ENCODE assay signal across 6 fruit fly cellular contexts in genomic region chr3R:18244171-18245043, dm6.
A peak's percentile ranks its signal among the peaks of the same experiment; 100 is the strongest.
TF ChIP-seq lines count a peak whose summit lies in the region.

No protein-coding gene starts in this region.

- no peak for TF ChIP-seq CTCF in whole organism, embryonic (GFP tag; optimal IDR thresholded peaks at IDR 0.05; lab: Kevin White, UChicago)

TF ChIP-seq in whole organism, 6 proteins besides CTCF, POLR2A, EP300 and RAD21:
- TF ChIP-seq pan (optimal IDR thresholded peaks at IDR 0.05; lab: Kevin White, UChicago), result no peak
- TF ChIP-seq usp (GFP tag; optimal IDR thresholded peaks at IDR 0.05; lab: Kevin White, UChicago), result no peak
- peak; percentile 93 for TF ChIP-seq Dll (optimal IDR thresholded peaks at IDR 0.05; lab: Kevin White, UChicago)
- peak; percentile 89 for TF ChIP-seq CG8478 (optimal IDR thresholded peaks at IDR 0.05; lab: Kevin White, UChicago)
- peak in 1 of 2 experiments; percentile 79 for TF ChIP-seq EcR (GFP tag; optimal IDR thresholded peaks at IDR 0.05; lab: Kevin White, UChicago)
- TF ChIP-seq psq (optimal IDR thresholded peaks at IDR 0.05; lab: Kevin White, UChicago), result no peak

TF ChIP-seq in whole organism, adult, 20 proteins besides CTCF, POLR2A, EP300 and RAD21 (continues in another document):
- peak; percentile 29 for TF ChIP-seq CG1620 (GFP tag; optimal IDR thresholded peaks at IDR 0.05; lab: Kevin White, UChicago)
- no peak for TF ChIP-seq toe (GFP tag; optimal IDR thresholded peaks at IDR 0.05; lab: Kevin White, UChicago)
- peak; percentile 75 for TF ChIP-seq tj (GFP tag; optimal IDR thresholded peaks at IDR 0.05; lab: Kevin White, UChicago)
- TF ChIP-seq CG7101 (tag; optimal IDR thresholded peaks at IDR 0.05; lab: Kevin White, UChicago), result no peak
- TF ChIP-seq Crg-1 (GFP tag; optimal IDR thresholded peaks at IDR 0.05; lab: Kevin White, UChicago), result peak; percentile 53
- peak; percentile 6 for TF ChIP-seq bab1 (GFP tag; optimal IDR thresholded peaks at IDR 0.05; lab: Kevin White, UChicago)
- TF ChIP-seq CG33017 (tag; optimal IDR thresholded peaks at IDR 0.05; lab: Kevin White, UChicago), result no peak
- TF ChIP-seq Mnt (GFP tag; optimal IDR thresholded peaks at IDR 0.05; lab: Kevin White, UChicago), result peak; percentile 52
- TF ChIP-seq pad (GFP tag; optimal IDR thresholded peaks at IDR 0.05; lab: Kevin White, UChicago), result peak; percentile 82
- TF ChIP-seq Clk (GFP tag; optimal IDR thresholded peaks at IDR 0.05; lab: Kevin White, UChicago), result no peak
- peak; percentile 36 for TF ChIP-seq CG7045 (GFP tag; optimal IDR thresholded peaks at IDR 0.05; lab: Kevin White, UChicago)
- peak; percentile 55 for TF ChIP-seq CG12768 (GFP tag; optimal IDR thresholded peaks at IDR 0.05; lab: Kevin White, UChicago)
- TF ChIP-seq kay (GFP tag; lab: Kevin White, UChicago; ENCODE audit: borderline replicate concordance), result no peak
- no peak for TF ChIP-seq CG14711 (tag; optimal IDR thresholded peaks at IDR 0.05; lab: Kevin White, UChicago)
- TF ChIP-seq CG11617 (GFP tag; optimal IDR thresholded peaks at IDR 0.05; lab: Kevin White, UChicago), result peak; percentile 20
- peak; percentile 82 for TF ChIP-seq cic (GFP tag; optimal IDR thresholded peaks at IDR 0.05; lab: Kevin White, UChicago)
- TF ChIP-seq cnc (optimal IDR thresholded peaks at IDR 0.05; lab: Kevin White, UChicago), result no peak

TF ChIP-seq in whole organism, embryonic, 481 proteins besides CTCF, POLR2A, EP300 and RAD21 (continues in another document):
- TF ChIP-seq CG8765 (GFP tag; IDR thresholded peaks at IDR 0.05; lab: Robert Waterston, UW) (0 out of 2 replicates have a peak, but pooled peaks have one; percentile 38), Hsf (GFP tag; optimal IDR thresholded peaks at IDR 0.05; lab: Kevin White, UChicago) (peak; percentile 7), lbe (GFP tag; optimal IDR thresholded peaks at IDR 0.05; lab: Kevin White, UChicago) (peak; percentile 16), Trl (optimal IDR thresholded peaks at IDR 0.05; lab: Kevin White, UChicago) (peak; percentile 91 to 94), Trl (GFP tag; optimal IDR thresholded peaks at IDR 0.05; lab: Kevin White, UChicago) (peak; percentile 43), ara (GFP tag; IDR thresholded peaks at IDR 0.05; lab: Robert Waterston, UW) (no peak), CG15479 (GFP tag; optimal IDR thresholded peaks at IDR 0.05; lab: Kevin White, UChicago) (no peak), CG12769 (tag; optimal IDR thresholded peaks at IDR 0.05; lab: Kevin White, UChicago) (peak; percentile 55), CG14014 (GFP tag; IDR thresholded peaks at IDR 0.05; lab: Robert Waterston, UW) (no peak), CG8944 (GFP tag; optimal IDR thresholded peaks at IDR 0.05; lab: Kevin White, UChicago) (no peak), CG2889 (GFP tag; IDR thresholded peaks at IDR 0.05; lab: Robert Waterston, UW) (no peak), CG9932 (GFP tag; IDR thresholded peaks at IDR 0.05; lab: Robert Waterston, UW) (peak; percentile 40; the same call in 1 of the 2 replicates), slbo (GFP tag; IDR thresholded peaks at IDR 0.05; lab: Robert Waterston, UW) (peak; percentile 13; the same call in 1 of the 2 replicates), repo (GFP tag; optimal IDR thresholded peaks at IDR 0.05; lab: Kevin White, UChicago) (no peak), CG1832 (GFP tag; optimal IDR thresholded peaks at IDR 0.05; lab: Kevin White, UChicago) (peak; percentile 63), CG9727 (GFP tag; optimal IDR thresholded peaks at IDR 0.05; lab: Kevin White, UChicago) (no peak), CG13775 (GFP tag; optimal IDR thresholded peaks at IDR 0.05; lab: Kevin White, UChicago) (no peak)

TF ChIP-seq in whole organism, prepupa, 60 proteins besides CTCF, POLR2A, EP300 and RAD21:
- peak; percentile 53 for TF ChIP-seq fkh (GFP tag; optimal IDR thresholded peaks at IDR 0.05; lab: Kevin White, UChicago)
- peak; percentile 47; the same call in 1 of the 3 replicates for TF ChIP-seq eg (GFP tag; IDR thresholded peaks at IDR 0.05; lab: Robert Waterston, UW)
- peak; percentile 19; the same call in 2 of the 3 replicates for TF ChIP-seq CG8119 (GFP tag; IDR thresholded peaks at IDR 0.05; lab: Robert Waterston, UW)
- TF ChIP-seq vri (GFP tag; optimal IDR thresholded peaks at IDR 0.05; lab: Kevin White, UChicago), result peak; percentile 25
- TF ChIP-seq CG6792 (GFP tag; optimal IDR thresholded peaks at IDR 0.05; lab: Kevin White, UChicago), result peak; percentile 13
- TF ChIP-seq Sox14 (GFP tag; optimal IDR thresholded peaks at IDR 0.05; lab: Kevin White, UChicago), result peak; percentile 32
- peak; percentile 57 for TF ChIP-seq Eip75B (GFP tag; optimal IDR thresholded peaks at IDR 0.05; lab: Kevin White, UChicago)
- TF ChIP-seq Lpt (GFP tag; optimal IDR thresholded peaks at IDR 0.05; lab: Kevin White, UChicago), result peak; percentile 79
- peak; percentile 100 for TF ChIP-seq svp (GFP tag; lab: Kevin White, UChicago)
- peak; percentile 65; the same call in 2 of the 3 replicates for TF ChIP-seq CG6163 (GFP tag; IDR thresholded peaks at IDR 0.05; lab: Robert Waterston, UW)
- TF ChIP-seq cyc (GFP tag; optimal IDR thresholded peaks at IDR 0.05; lab: Kevin White, UChicago), result peak; percentile 21
- no peak for TF ChIP-seq Hr4 (GFP tag; optimal IDR thresholded peaks at IDR 0.05; lab: Kevin White, UChicago)
- no peak for TF ChIP-seq spab (GFP tag; optimal IDR thresholded peaks at IDR 0.05; lab: Kevin White, UChicago)
- peak; percentile 56 for TF ChIP-seq Eip78C (GFP tag; lab: Kevin White, UChicago)
- peak; percentile 24 for TF ChIP-seq CG1621 (tag; optimal IDR thresholded peaks at IDR 0.05; lab: Kevin White, UChicago)
- TF ChIP-seq CG10631 (GFP tag; optimal IDR thresholded peaks at IDR 0.05; lab: Kevin White, UChicago), result no peak
- no peak for TF ChIP-seq CG3032 (tag; optimal IDR thresholded peaks at IDR 0.05; lab: Kevin White, UChicago)
- TF ChIP-seq dsx (GFP tag; optimal IDR thresholded peaks at IDR 0.05; lab: Kevin White, UChicago; ENCODE audit: poor library complexity, severe bottlenecking), result peak; percentile 35

TF ChIP-seq in whole organism, pupa, 21 proteins besides CTCF, POLR2A, EP300 and RAD21 (continues in another document):
- TF ChIP-seq CG32121 (GFP tag; IDR thresholded peaks at IDR 0.05; lab: Robert Waterston, UW) (peak; percentile 36; the same call in 1 of the 2 replicates), CG34367 (tag; optimal IDR thresholded peaks at IDR 0.05; lab: Kevin White, UChicago) (no peak), CG8159 (tag; optimal IDR thresholded peaks at IDR 0.05; lab: Kevin White, UChicago) (no peak), CG4496 (GFP tag; IDR thresholded peaks at IDR 0.05; lab: Robert Waterston, UW) (no peak), Ets98B (GFP tag; IDR thresholded peaks at IDR 0.05; lab: Robert Waterston, UW) (peak; percentile 61), Snoo (tag; optimal IDR thresholded peaks at IDR 0.05; lab: Kevin White, UChicago) (peak; percentile 31), fd96Ca (GFP tag; IDR thresholded peaks at IDR 0.05; lab: Robert Waterston, UW) (peak; percentile 39; the same call in 1 of the 3 replicates), CG10348 (GFP tag; IDR thresholded peaks at IDR 0.05; lab: Robert Waterston, UW) (no peak), D1 (tag; optimal IDR thresholded peaks at IDR 0.05; lab: Kevin White, UChicago) (no peak), Pif1B (GFP tag; optimal IDR thresholded peaks at IDR 0.05; lab: Kevin White, UChicago) (peak; percentile 2), CG8301 (tag; optimal IDR thresholded peaks at IDR 0.05; lab: Kevin White, UChicago) (peak; percentile 4), CG15710 (tag; optimal IDR thresholded peaks at IDR 0.05; lab: Kevin White, UChicago) (no peak), gl (tag; optimal IDR thresholded peaks at IDR 0.05; lab: Kevin White, UChicago) (no peak), CG9948 (tag; optimal IDR thresholded peaks at IDR 0.05; lab: Kevin White, UChicago) (no peak), CG13204 (GFP tag; optimal IDR thresholded peaks at IDR 0.05; lab: Kevin White, UChicago) (peak; percentile 87), Pif1A (GFP tag; optimal IDR thresholded peaks at IDR 0.05; lab: Kevin White, UChicago) (peak; percentile 19), rn (GFP tag; IDR thresholded peaks at IDR 0.05; lab: Robert Waterston, UW) (no peak), CG12605 (GFP tag; IDR thresholded peaks at IDR 0.05; lab: Robert Waterston, UW) (peak; percentile 13; the same call in 1 of the 2 replicates), EcR (GFP tag; optimal IDR thresholded peaks at IDR 0.05; lab: Kevin White, UChicago) (peak; percentile 93), CG14655 (GFP tag; optimal IDR thresholded peaks at IDR 0.05; lab: Kevin White, UChicago) (no peak)

TF ChIP-seq in whole organism, wandering third instar larva, 38 proteins besides CTCF, POLR2A, EP300 and RAD21 (continues in another document):
- peak; percentile 91 for TF ChIP-seq psq (GFP tag; optimal IDR thresholded peaks at IDR 0.05; lab: Kevin White, UChicago)
- TF ChIP-seq rgr (GFP tag; optimal IDR thresholded peaks at IDR 0.05; lab: Kevin White, UChicago), result peak; percentile 33
- no peak for TF ChIP-seq sage (GFP tag; optimal IDR thresholded peaks at IDR 0.05; lab: Kevin White, UChicago)
- TF ChIP-seq Myc (optimal IDR thresholded peaks at IDR 0.05; lab: Kevin White, UChicago), result no peak
- no peak for TF ChIP-seq Mio (GFP tag; optimal IDR thresholded peaks at IDR 0.05; lab: Kevin White, UChicago)
- no peak for TF ChIP-seq Rel (GFP tag; optimal IDR thresholded peaks at IDR 0.05; lab: Kevin White, UChicago)
- TF ChIP-seq Rel (tag; optimal IDR thresholded peaks at IDR 0.05; lab: Kevin White, UChicago), result peak; percentile 91
- TF ChIP-seq Jra (GFP tag; optimal IDR thresholded peaks at IDR 0.05; lab: Kevin White, UChicago), result peak; percentile 16
- TF ChIP-seq Hr83 (GFP tag; optimal IDR thresholded peaks at IDR 0.05; lab: Kevin White, UChicago; ENCODE audit: poor library complexity, severe bottlenecking), result peak; percentile 86
- TF ChIP-seq CrebA (GFP tag; optimal IDR thresholded peaks at IDR 0.05; lab: Kevin White, UChicago; ENCODE audit: borderline replicate concordance), result no peak
- TF ChIP-seq jim (GFP tag; optimal IDR thresholded peaks at IDR 0.05; lab: Kevin White, UChicago), result no peak
- no peak for TF ChIP-seq Sp1 (GFP tag; optimal IDR thresholded peaks at IDR 0.05; lab: Kevin White, UChicago)
- no peak for TF ChIP-seq CG9705 (GFP tag; optimal IDR thresholded peaks at IDR 0.05; lab: Kevin White, UChicago)
- no peak for TF ChIP-seq usp (GFP tag; optimal IDR thresholded peaks at IDR 0.05; lab: Kevin White, UChicago)
- TF ChIP-seq GATAd (GFP tag; optimal IDR thresholded peaks at IDR 0.05; lab: Kevin White, UChicago), result no peak
- TF ChIP-seq Dif (GFP tag; optimal IDR thresholded peaks at IDR 0.05; lab: Kevin White, UChicago; ENCODE audit: partially characterized antibody), result peak; percentile 97
- no peak for TF ChIP-seq Dfd (GFP tag; optimal IDR thresholded peaks at IDR 0.05; lab: Kevin White, UChicago)
- TF ChIP-seq tai (GFP tag; optimal IDR thresholded peaks at IDR 0.05; lab: Kevin White, UChicago), result no peak
- TF ChIP-seq Hnf4 (GFP tag; optimal IDR thresholded peaks at IDR 0.05; lab: Kevin White, UChicago), result peak; percentile 31
- TF ChIP-seq HLH106 (tag; optimal IDR thresholded peaks at IDR 0.05; lab: Kevin White, UChicago), result peak; percentile 18
- peak; percentile 70 for TF ChIP-seq N (GFP tag; optimal IDR thresholded peaks at IDR 0.05; lab: Kevin White, UChicago)
- TF ChIP-seq Abd-B (GFP tag; optimal IDR thresholded peaks at IDR 0.05; lab: Kevin White, UChicago), result peak; percentile 16
- TF ChIP-seq sv (GFP tag; optimal IDR thresholded peaks at IDR 0.05; lab: Kevin White, UChicago), result no peak
